Fruit fly (Drosophila melanogaster) whole organism, prepupa: ENCODE data around the gene eEF1alpha2.

Source experiments
- Blimp-1 ChIP-seq: fragments of 200-800 bp; sonication (Bioruptor generic); optimal IDR thresholded peaks from 3 replicates; lab custom pipeline; 2017; ENCODE audit warnings: missing biosample characterization, missing genetic modification characterization, mild to moderate bottlenecking, moderate library complexity, missing genetic modification reagents
- CG16779 ChIP-seq: fragments of 200-800 bp; sonication (Bioruptor generic); optimal IDR thresholded peaks from 3 replicates; lab custom pipeline; 2017; ENCODE audit warnings: missing biosample characterization, mild to moderate bottlenecking, missing genetic modification characterization
- CG32006 ChIP-seq: fragments of 200-800 bp; sonication (Bioruptor generic); optimal IDR thresholded peaks from 3 replicates; lab custom pipeline; 2017; ENCODE audit warnings: missing biosample characterization, mild to moderate bottlenecking, missing genetic modification characterization
- CG6854 ChIP-seq: fragments of 200-800 bp; sonication (Bioruptor generic); optimal IDR thresholded peaks from 2 replicates; lab custom pipeline; 2017; ENCODE audit warnings: missing biosample characterization, mild to moderate bottlenecking, missing genetic modification characterization
- dac ChIP-seq: fragments of 200-800 bp; sonication (Bioruptor generic); optimal IDR thresholded peaks from 2 replicates; lab custom pipeline; 2017; ENCODE audit warnings: missing biosample characterization, mild to moderate bottlenecking, missing genetic modification characterization
- pdm3 ChIP-seq: fragments of 200-800 bp; sonication (Bioruptor generic); optimal IDR thresholded peaks from 3 replicates; lab custom pipeline; 2016; ENCODE audit warnings: missing biosample characterization, missing genetic modification characterization
- ss ChIP-seq, 2 experiments: fragments of 200-800 bp; sonication (Bioruptor generic); optimal IDR thresholded peaks; 2 replicates in 1 of 2; 3 replicates in 1 of 2; lab custom pipeline; 2017 to 2018; ENCODE audit warnings: mild to moderate bottlenecking in 2 of 2, missing biosample characterization in 2 of 2, missing genetic modification characterization in 2 of 2, moderate library complexity in 1 of 2

DNA sequence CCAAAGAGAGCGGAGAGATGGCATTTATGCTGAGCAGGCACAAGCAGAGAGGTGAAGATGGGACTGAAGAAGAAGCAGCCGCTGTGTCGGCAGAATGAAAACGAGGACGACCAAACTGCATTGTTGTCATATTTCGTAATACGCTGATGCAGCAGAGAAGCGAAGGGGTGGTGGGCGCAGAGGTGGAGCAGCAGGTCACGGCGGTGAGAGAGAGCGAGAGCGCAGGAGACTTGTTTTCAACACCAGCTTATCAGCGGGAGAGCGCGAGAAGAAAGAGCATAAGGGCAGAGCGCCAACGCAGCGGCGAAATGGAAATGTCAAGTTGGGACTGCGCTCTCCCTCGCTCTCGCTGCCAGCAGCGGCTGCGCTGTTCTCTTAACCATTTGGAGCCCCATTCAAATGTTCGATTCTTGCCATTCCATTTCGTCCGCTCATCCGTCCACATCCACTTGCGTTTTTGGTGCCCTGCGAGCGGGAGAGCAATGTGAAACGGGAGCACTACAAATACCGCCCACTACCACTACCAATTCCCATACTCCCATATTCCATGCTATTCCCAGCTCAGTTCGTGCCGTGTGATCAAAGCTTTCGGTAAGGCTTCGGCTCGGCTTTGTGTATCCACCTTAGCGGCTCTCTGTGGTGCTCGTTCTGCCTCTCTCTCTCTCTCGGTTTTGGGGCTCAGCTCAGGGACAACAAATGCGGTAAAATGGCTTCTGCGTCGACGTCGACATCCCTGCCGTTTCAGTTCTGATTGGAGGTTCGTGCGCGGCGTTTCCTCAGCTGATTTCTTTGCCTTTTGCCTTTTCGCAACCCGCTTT lies 24.8 kb upstream of the eEF1alpha2 start, which contains the start of gene ttk:
- TF ChIP-seq dac (GFP tag; lab: Kevin White, UChicago) (no peak), CG32006 (GFP tag; lab: Kevin White, UChicago) (no peak), CG16779 (tag; lab: Kevin White, UChicago) (no peak), Blimp-1 (peak; percentile 12), CG6854 (peak; percentile 43), ss (GFP tag; optimal IDR thresholded peaks at IDR 0.05; lab: Kevin White, UChicago) (peak; percentile 17 to 43), pdm3 (GFP tag; lab: Kevin White, UChicago) (no peak)
